Fruit fly (Drosophila melanogaster) whole organism, pupa: Measurements from ENCODE around the gene CG15203.
A peak's percentile ranks its signal among the peaks of the same experiment; 100 is the strongest.

Experiments
- CG10348 ChIP-seq: fragments of 200-800 bp; sonication (Bioruptor generic); IDR thresholded peaks from 2 replicates; pipeline ENCODE4 v1.3.6; 2022; ENCODE audit warnings: missing biosample characterization, missing genetic modification characterization
- CG12605 ChIP-seq: fragments of 200-800 bp; sonication (Bioruptor generic); IDR thresholded peaks from 2 replicates; pipeline ENCODE4 v1.3.6; 2022; ENCODE audit warnings: missing biosample characterization, missing genetic modification characterization
- CG13204 ChIP-seq: fragments of 200-800 bp; sonication (Bioruptor generic); optimal IDR thresholded peaks from 2 replicates; lab custom pipeline; 2018; ENCODE audit warnings: missing biosample characterization, mild to moderate bottlenecking, missing genetic modification characterization, moderate library complexity
- CG14655 ChIP-seq: fragments of 200-800 bp; sonication (Bioruptor generic); optimal IDR thresholded peaks from 3 replicates; lab custom pipeline; 2017; ENCODE audit warnings: mild to moderate bottlenecking, missing biosample characterization, missing genetic modification reagents, missing genetic modification characterization
- CG15710 ChIP-seq: fragments of 200-800 bp; sonication (Bioruptor generic); optimal IDR thresholded peaks from 2 replicates; lab custom pipeline; 2018; ENCODE audit warnings: missing biosample characterization, mild to moderate bottlenecking, missing genetic modification characterization, moderate library complexity
- CG17806 ChIP-seq: fragments of 200-800 bp; sonication (Bioruptor generic); optimal IDR thresholded peaks from 2 replicates; lab custom pipeline; 2018; ENCODE audit warnings: missing biosample characterization, mild to moderate bottlenecking, missing genetic modification characterization, moderate library complexity
- CG32121 ChIP-seq: fragments of 200-800 bp; sonication (Bioruptor generic); IDR thresholded peaks from 2 replicates; pipeline ENCODE4 v1.3.6; 2022; ENCODE audit warnings: missing biosample characterization, missing genetic modification characterization
- CG34367 ChIP-seq: fragments of 200-800 bp; sonication (Bioruptor generic); optimal IDR thresholded peaks from 2 replicates; lab custom pipeline; 2018; ENCODE audit warnings: missing biosample characterization, mild to moderate bottlenecking, missing genetic modification characterization
- CG4496 ChIP-seq: fragments of 200-800 bp; sonication (Bioruptor generic); IDR thresholded peaks from 3 replicates; pipeline ENCODE4 v1.3.6; 2022; ENCODE audit warnings: missing biosample characterization, missing genetic modification characterization
- CG8159 ChIP-seq: fragments of 200-800 bp; sonication (Bioruptor generic); optimal IDR thresholded peaks from 3 replicates; lab custom pipeline; 2018; ENCODE audit warnings: missing biosample characterization, mild to moderate bottlenecking, missing genetic modification characterization, moderate library complexity
- CG8301 ChIP-seq: fragments of 200-800 bp; sonication (Bioruptor generic); optimal IDR thresholded peaks from 2 replicates; lab custom pipeline; 2018; ENCODE audit warnings: missing biosample characterization, mild to moderate bottlenecking, missing genetic modification characterization
- CG9948 ChIP-seq: fragments of 200-800 bp; sonication (Bioruptor generic); optimal IDR thresholded peaks from 2 replicates; lab custom pipeline; 2018; ENCODE audit warnings: missing biosample characterization, mild to moderate bottlenecking, missing genetic modification characterization, moderate library complexity
- D1 ChIP-seq: fragments of 200-800 bp; sonication (Bioruptor generic); optimal IDR thresholded peaks from 2 replicates; lab custom pipeline; 2018; ENCODE audit warnings: missing biosample characterization, mild to moderate bottlenecking, missing genetic modification characterization, moderate library complexity
- EcR ChIP-seq: fragments of 200-800 bp; sonication (Bioruptor generic); optimal IDR thresholded peaks from 3 replicates; lab custom pipeline; 2019; ENCODE audit warnings: missing biosample characterization, missing genetic modification characterization, mild to moderate bottlenecking, moderate library complexity, missing genetic modification reagents
- Ets98B ChIP-seq: fragments of 200-800 bp; sonication (Bioruptor generic); IDR thresholded peaks from 2 replicates; pipeline ENCODE4 v1.3.6; 2022; ENCODE audit warnings: missing biosample characterization, missing genetic modification characterization
- Pif1A ChIP-seq: fragments of 200-800 bp; sonication (Bioruptor generic); optimal IDR thresholded peaks from 3 replicates; lab custom pipeline; 2016; ENCODE audit warnings: missing biosample characterization, missing genetic modification characterization
- Pif1B ChIP-seq: fragments of 200-800 bp; sonication (Bioruptor generic); optimal IDR thresholded peaks from 3 replicates; lab custom pipeline; 2016; ENCODE audit warnings: missing biosample characterization, missing genetic modification characterization
- Snoo ChIP-seq: fragments of 200-800 bp; sonication (Bioruptor generic); optimal IDR thresholded peaks from 3 replicates; lab custom pipeline; 2017; ENCODE audit warnings: missing biosample characterization, mild to moderate bottlenecking, missing genetic modification characterization, inconsistent platforms
- fd96Ca ChIP-seq: fragments of 200-800 bp; sonication (Bioruptor generic); IDR thresholded peaks from 3 replicates; pipeline ENCODE4 v1.3.6; 2022; ENCODE audit warnings: missing biosample characterization, missing genetic modification characterization
- gl ChIP-seq: fragments of 200-800 bp; sonication (Bioruptor generic); optimal IDR thresholded peaks from 2 replicates; lab custom pipeline; 2018; ENCODE audit warnings: missing biosample characterization, mild to moderate bottlenecking, missing genetic modification characterization
- rn ChIP-seq: fragments of 200-800 bp; sonication (Bioruptor generic); IDR thresholded peaks from 2 replicates; pipeline ENCODE4 v1.3.6; 2022; ENCODE audit warnings: missing biosample characterization, missing genetic modification characterization

Gene CG15203

dm6 chrX:11108845-11109450, 42.6 kb downstream of the CG15203 start:
- TF ChIP-seq EcR (GFP tag; lab: Kevin White, UChicago) (no peak), CG8301 (tag; lab: Kevin White, UChicago) (no peak), Ets98B (GFP tag; lab: Robert Waterston, UW) (no peak; the same call in 1 of the 2 replicates), rn (GFP tag; lab: Robert Waterston, UW) (no peak), CG12605 (GFP tag; lab: Robert Waterston, UW) (no peak), CG10348 (GFP tag; lab: Robert Waterston, UW) (no peak), CG14655 (no peak), CG4496 (peak; percentile 52; the same call in 1 of the 3 replicates), CG15710 (tag; lab: Kevin White, UChicago) (peak; percentile 20), Pif1B (no peak), CG32121 (GFP tag; lab: Robert Waterston, UW) (peak; percentile 47; the same call in 1 of the 2 replicates), Snoo (tag; lab: Kevin White, UChicago) (no peak), CG17806 (no peak), gl (tag; lab: Kevin White, UChicago) (no peak), CG34367 (tag; lab: Kevin White, UChicago) (no peak), CG13204 (GFP tag; lab: Kevin White, UChicago) (no peak), fd96Ca (GFP tag; lab: Robert Waterston, UW) (0 out of 3 replicates have a peak, but pooled peaks have one; percentile 31), Pif1A (GFP tag; lab: Kevin White, UChicago) (no peak), CG9948 (tag; lab: Kevin White, UChicago) (peak; percentile 22), D1 (no peak), CG8159 (no peak)
- TF ChIP-seq, all 21 proteins: peak for 5

- TF ChIP-seq CG12605 (GFP tag; lab: Robert Waterston, UW) (no peak), Pif1A (GFP tag; lab: Kevin White, UChicago) (no peak), CG14655 (no peak), CG32121 (GFP tag; lab: Robert Waterston, UW) (no peak), EcR (GFP tag; lab: Kevin White, UChicago) (no peak), D1 (no peak), rn (GFP tag; lab: Robert Waterston, UW) (no peak), CG34367 (tag; lab: Kevin White, UChicago) (no peak), Snoo (tag; lab: Kevin White, UChicago) (no peak), gl (tag; lab: Kevin White, UChicago) (no peak), CG10348 (GFP tag; lab: Robert Waterston, UW) (no peak), CG4496 (no peak), Ets98B (GFP tag; lab: Robert Waterston, UW) (no peak), CG8301 (tag; lab: Kevin White, UChicago) (no peak), fd96Ca (GFP tag; lab: Robert Waterston, UW) (no peak)
Measured at dm6 chrX:11109670-11110069, 43.3 kb downstream of the CG15203 start.
